Fruit fly (Drosophila melanogaster) whole organism, embryonic: ENCODE results near the gene CG12589.

Experiments used
- ATbp ChIP-seq: fragments of 200-800 bp; sonication (Bioruptor generic); optimal IDR thresholded peaks from 2 replicates; lab custom pipeline; 2017; ENCODE audit warnings: missing biosample characterization, mild to moderate bottlenecking, missing genetic modification characterization, missing genetic modification reagents
- CG10209 ChIP-seq: fragments of 200-800 bp; sonication (Bioruptor generic); optimal IDR thresholded peaks from 3 replicates; lab custom pipeline; 2017; ENCODE audit warnings: missing biosample characterization, mild to moderate bottlenecking, missing genetic modification characterization, missing genetic modification reagents
- CG10274 ChIP-seq: fragments of 200-800 bp; sonication (Bioruptor generic); optimal IDR thresholded peaks from 3 replicates; lab custom pipeline; 2017; ENCODE audit warnings: missing biosample characterization, mild to moderate bottlenecking, missing genetic modification characterization
- CG10979 ChIP-seq: fragments of 200-800 bp; sonication (Bioruptor generic); optimal IDR thresholded peaks from 2 replicates; lab custom pipeline; 2018; ENCODE audit warnings: missing biosample characterization, mild to moderate bottlenecking, missing genetic modification characterization, moderate library complexity
- CG11247 ChIP-seq: fragments of 200-800 bp; sonication (Bioruptor generic); IDR thresholded peaks from 2 replicates; pipeline ENCODE4 v1.3.6; 2022; ENCODE audit warnings: missing biosample characterization, missing genetic modification characterization
- CG13123 ChIP-seq: fragments of 200-800 bp; sonication (Bioruptor generic); optimal IDR thresholded peaks from 2 replicates; lab custom pipeline; 2016; ENCODE audit warnings: missing biosample characterization, missing genetic modification characterization
- CG15269 ChIP-seq: fragments of 200-800 bp; sonication (Bioruptor generic); optimal IDR thresholded peaks from 2 replicates; lab custom pipeline; 2018; ENCODE audit warnings: missing biosample characterization, mild to moderate bottlenecking, missing genetic modification characterization, moderate library complexity
- CG17829 ChIP-seq: fragments of 200-800 bp; optimal IDR thresholded peaks from 2 replicates; lab custom pipeline; 2019; ENCODE audit warnings: missing biosample characterization, mild to moderate bottlenecking, missing genetic modification characterization, moderate library complexity
- CG30403 ChIP-seq: fragments of 200-800 bp; sonication (Bioruptor generic); optimal IDR thresholded peaks from 3 replicates; lab custom pipeline; 2016; ENCODE audit warnings: missing biosample characterization, missing genetic modification characterization
- CG31388 ChIP-seq: fragments of 200-800 bp; sonication (Bioruptor generic); optimal IDR thresholded peaks from 2 replicates; lab custom pipeline; 2016; ENCODE audit warnings: missing biosample characterization, missing genetic modification characterization
- CG3163 ChIP-seq: fragments of 200-800 bp; sonication (Bioruptor generic); optimal IDR thresholded peaks from 3 replicates; lab custom pipeline; 2016; ENCODE audit warnings: missing biosample characterization, missing genetic modification characterization
- CG42726 ChIP-seq: fragments of 200-800 bp; sonication (Bioruptor generic); IDR thresholded peaks from 2 replicates; pipeline ENCODE4 v1.3.6; 2022; ENCODE audit warnings: missing biosample characterization, missing genetic modification characterization; ENCODE audit not compliant: partially characterized antibody
- CG4328 ChIP-seq: fragments of 200-800 bp; sonication (Bioruptor generic); optimal IDR thresholded peaks from 3 replicates; lab custom pipeline; 2017; ENCODE audit warnings: missing biosample characterization, missing genetic modification reagents, missing genetic modification characterization
- CG4820 ChIP-seq: fragments of 200-800 bp; sonication (Bioruptor generic); optimal IDR thresholded peaks from 3 replicates; lab custom pipeline; 2016; ENCODE audit warnings: missing biosample characterization, missing genetic modification characterization
- CG7839 ChIP-seq: fragments of 200-800 bp; sonication (Bioruptor generic); optimal IDR thresholded peaks from 3 replicates; lab custom pipeline; 2018; ENCODE audit warnings: missing biosample characterization, mild to moderate bottlenecking, missing genetic modification characterization, moderate library complexity
- CG8478 ChIP-seq: fragments of >200 bp; optimal IDR thresholded peaks from 2 replicates; lab custom pipeline; 2018
- CG8765 ChIP-seq: fragments of 200-800 bp; sonication (Bioruptor generic); IDR thresholded peaks from 2 replicates; pipeline ENCODE4 v1.3.6; 2022; ENCODE audit warnings: missing biosample characterization, missing genetic modification characterization
- CG9215 ChIP-seq: fragments of 200-800 bp; sonication (Bioruptor generic); IDR thresholded peaks from 2 replicates; pipeline ENCODE4 v1.3.6; 2022; ENCODE audit warnings: missing biosample characterization, missing genetic modification characterization
- CG9876 ChIP-seq: fragments of 200-800 bp; sonication (Bioruptor generic); optimal IDR thresholded peaks from 2 replicates; lab custom pipeline; 2016; ENCODE audit warnings: missing biosample characterization, missing genetic modification characterization
- D19B ChIP-seq: fragments of 200-800 bp; sonication (Bioruptor generic); optimal IDR thresholded peaks from 2 replicates; lab custom pipeline; 2017; ENCODE audit warnings: missing biosample characterization, mild to moderate bottlenecking, missing genetic modification characterization
- Doc2 ChIP-seq: fragments of 200-800 bp; sonication (Bioruptor generic); IDR thresholded peaks from 2 replicates; pipeline ENCODE4 v1.3.6; 2022; ENCODE audit warnings: missing biosample characterization, missing genetic modification characterization
- Fer1 ChIP-seq: fragments of 200-800 bp; sonication (Bioruptor generic); optimal IDR thresholded peaks from 2 replicates; lab custom pipeline; 2017; ENCODE audit warnings: missing biosample characterization, mild to moderate bottlenecking, missing genetic modification characterization
- H15 ChIP-seq: fragments of 200-800 bp; sonication (Bioruptor generic); IDR thresholded peaks from 3 replicates; pipeline ENCODE4 v1.3.6; 2022; ENCODE audit warnings: missing biosample characterization, missing genetic modification characterization
- Mes4 ChIP-seq: fragments of 200-800 bp; sonication (Bioruptor generic); optimal IDR thresholded peaks from 2 replicates; lab custom pipeline; 2016; ENCODE audit warnings: missing biosample characterization, missing genetic modification characterization
- Neu2 ChIP-seq: fragments of 200-800 bp; sonication (Bioruptor generic); optimal IDR thresholded peaks from 3 replicates; lab custom pipeline; 2016; ENCODE audit warnings: missing biosample characterization, missing genetic modification characterization, borderline replicate concordance
- Oli ChIP-seq: fragments of 200-800 bp; sonication (Bioruptor generic); optimal IDR thresholded peaks from 2 replicates; lab custom pipeline; 2018; ENCODE audit warnings: missing biosample characterization, mild to moderate bottlenecking, missing genetic modification characterization, moderate library complexity
- Scr ChIP-seq: fragments of 200-800 bp; sonication (Bioruptor generic); IDR thresholded peaks from 2 replicates; pipeline ENCODE4 v1.3.6; 2022; ENCODE audit warnings: missing biosample characterization, missing genetic modification characterization; ENCODE audit not compliant: partially characterized antibody
- Six4 ChIP-seq: fragments of 200-800 bp; sonication (Bioruptor generic); optimal IDR thresholded peaks from 2 replicates; lab custom pipeline; 2016; ENCODE audit warnings: missing biosample characterization, missing genetic modification characterization
- Ssrp ChIP-seq: fragments of 200-800 bp; sonication (Bioruptor generic); optimal IDR thresholded peaks from 2 replicates; lab custom pipeline; 2018; ENCODE audit warnings: missing biosample characterization, mild to moderate bottlenecking, missing genetic modification characterization, moderate library complexity
- Usf ChIP-seq: fragments of 200-800 bp; sonication (Bioruptor generic); optimal IDR thresholded peaks from 2 replicates; lab custom pipeline; 2017; ENCODE audit warnings: missing genotype, missing biosample characterization, missing genetic modification characterization
- YL-1 ChIP-seq: fragments of 200-800 bp; sonication (Bioruptor generic); optimal IDR thresholded peaks from 3 replicates; lab custom pipeline; 2017; ENCODE audit warnings: missing biosample characterization, mild to moderate bottlenecking, missing genetic modification characterization
- ab ChIP-seq: fragments of 200-800 bp; sonication (Bioruptor generic); optimal IDR thresholded peaks from 2 replicates; lab custom pipeline; 2016; ENCODE audit warnings: missing biosample characterization, missing genetic modification characterization
- abd-A ChIP-seq: fragments of 200-800 bp; sonication (Bioruptor generic); optimal IDR thresholded peaks from 3 replicates; lab custom pipeline; 2019; ENCODE audit warnings: missing biosample characterization, mild to moderate bottlenecking, missing genetic modification characterization, moderate library complexity
- ac ChIP-seq: fragments of 200-800 bp; sonication (Bioruptor generic); optimal IDR thresholded peaks from 3 replicates; lab custom pipeline; 2017; ENCODE audit warnings: missing biosample characterization, mild to moderate bottlenecking, missing genetic modification characterization
- ap ChIP-seq: fragments of 200-800 bp; sonication (Bioruptor generic); IDR thresholded peaks from 2 replicates; pipeline ENCODE4 v1.3.6; 2022; ENCODE audit warnings: missing biosample characterization, missing genetic modification characterization
- ase ChIP-seq: fragments of 200-800 bp; sonication (Bioruptor generic); IDR thresholded peaks from 3 replicates; pipeline ENCODE4 v1.3.6; 2022; ENCODE audit warnings: missing biosample characterization, missing genetic modification characterization
- ash1 ChIP-seq: fragments of 200-800 bp; sonication (Bioruptor generic); optimal IDR thresholded peaks from 2 replicates; lab custom pipeline; 2018; ENCODE audit warnings: missing biosample characterization, mild to moderate bottlenecking, missing genetic modification characterization
- az2 ChIP-seq: fragments of 200-800 bp; sonication (Bioruptor generic); optimal IDR thresholded peaks from 3 replicates; lab custom pipeline; 2016; ENCODE audit warnings: missing biosample characterization, missing genetic modification characterization
- btn ChIP-seq: fragments of 200-800 bp; sonication (Bioruptor generic); optimal IDR thresholded peaks from 2 replicates; lab custom pipeline; 2016; ENCODE audit warnings: missing biosample characterization, missing genetic modification characterization
- caup ChIP-seq: fragments of 200-800 bp; sonication (Bioruptor generic); optimal IDR thresholded peaks from 3 replicates; lab custom pipeline; 2017; ENCODE audit warnings: missing biosample characterization, mild to moderate bottlenecking, missing genetic modification characterization, moderate library complexity; ENCODE audit not compliant: severe bottlenecking
- fd3F ChIP-seq: fragments of 200-800 bp; sonication (Bioruptor generic); optimal IDR thresholded peaks from 2 replicates; lab custom pipeline; 2018; ENCODE audit warnings: missing biosample characterization, mild to moderate bottlenecking, missing genetic modification characterization, moderate library complexity
- hbn ChIP-seq: fragments of 200-800 bp; sonication (Bioruptor generic); IDR thresholded peaks from 2 replicates; pipeline ENCODE4 v1.3.6; 2022; ENCODE audit warnings: missing biosample characterization, missing genetic modification characterization; ENCODE audit not compliant: partially characterized antibody
- lmd ChIP-seq: fragments of 200-800 bp; sonication (Bioruptor generic); IDR thresholded peaks from 2 replicates; pipeline ENCODE4 v1.3.6; 2022; ENCODE audit warnings: missing biosample characterization, missing genetic modification characterization
- nerfin-1 ChIP-seq: fragments of 200-800 bp; sonication (Bioruptor generic); optimal IDR thresholded peaks from 3 replicates; lab custom pipeline; 2019; ENCODE audit warnings: missing biosample characterization, mild to moderate bottlenecking, missing genetic modification characterization, moderate library complexity
- onecut ChIP-seq: fragments of 200-800 bp; sonication (Bioruptor generic); IDR thresholded peaks from 2 replicates; pipeline ENCODE4 v1.3.6; 2022; ENCODE audit warnings: missing biosample characterization, missing genetic modification characterization
- p53 ChIP-seq: fragments of 200-800 bp; sonication (Bioruptor generic); optimal IDR thresholded peaks from 2 replicates; lab custom pipeline; 2016; ENCODE audit warnings: missing biosample characterization, missing genetic modification characterization
- psq ChIP-seq: fragments of 200-800 bp; sonication (Bioruptor generic); optimal IDR thresholded peaks from 2 replicates; lab custom pipeline; 2017; ENCODE audit warnings: missing biosample characterization, missing genetic modification characterization
- shn ChIP-seq: fragments of 200-800 bp; sonication (Bioruptor generic); optimal IDR thresholded peaks from 3 replicates; lab custom pipeline; 2016; ENCODE audit warnings: missing biosample characterization, missing genetic modification characterization
- sima ChIP-seq: fragments of 200-800 bp; sonication (Bioruptor generic); optimal IDR thresholded peaks from 2 replicates; lab custom pipeline; 2016; ENCODE audit warnings: missing biosample characterization, missing genetic modification characterization
- so ChIP-seq: fragments of 200-800 bp; sonication (Bioruptor generic); IDR thresholded peaks from 3 replicates; pipeline ENCODE4 v1.3.6; 2022; ENCODE audit warnings: missing biosample characterization, missing genetic modification characterization
- tup ChIP-seq: fragments of 200-800 bp; sonication (Bioruptor generic); optimal IDR thresholded peaks from 2 replicates; lab custom pipeline; 2016; ENCODE audit warnings: missing biosample characterization, mild to moderate bottlenecking, missing genetic modification characterization, moderate library complexity
- zfh1 ChIP-seq: fragments of 200-800 bp; sonication (Bioruptor generic); IDR thresholded peaks from 3 replicates; pipeline ENCODE4 v1.3.6; 2022; ENCODE audit warnings: missing biosample characterization, missing genetic modification characterization

Gene CG12589

DNA sequence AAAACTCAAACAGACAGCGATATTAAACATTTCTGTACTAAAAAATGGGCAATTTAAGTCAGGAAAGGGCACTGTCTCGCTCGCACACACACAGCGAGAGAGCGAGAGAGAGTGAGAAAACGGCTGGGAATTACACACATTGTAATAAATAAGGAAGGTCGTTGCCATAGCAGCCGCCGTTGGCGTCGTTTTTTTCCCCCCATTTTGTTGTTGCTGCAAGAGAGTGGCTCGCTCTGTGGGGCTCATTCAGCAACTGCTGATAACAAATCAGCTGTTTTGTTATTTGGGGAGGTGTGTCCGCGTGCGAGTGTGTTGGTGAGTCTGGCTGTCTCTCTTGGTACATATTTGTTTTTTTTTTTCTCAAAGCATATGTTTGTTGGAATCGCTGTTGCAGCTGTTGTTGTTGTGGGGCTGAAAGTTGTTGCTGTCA lies 50.9 kb downstream of the CG12589 start (continued):
- TF ChIP-seq onecut (GFP tag; lab: Robert Waterston, UW), result peak; percentile 54
- TF ChIP-seq CG4328 (GFP tag; lab: Kevin White, UChicago), result no peak
- no peak for TF ChIP-seq CG17829 (tag; lab: Kevin White, UChicago)
- no peak for TF ChIP-seq Oli (tag; lab: Kevin White, UChicago)
- TF ChIP-seq p53, result peak; percentile 14
- peak; percentile 40 for TF ChIP-seq ash1 (GFP tag; lab: Kevin White, UChicago)
- peak; percentile 29 for TF ChIP-seq CG10209 (GFP tag; lab: Kevin White, UChicago)
- no peak for TF ChIP-seq Ssrp (tag; lab: Kevin White, UChicago)
- TF ChIP-seq lmd (GFP tag; lab: Robert Waterston, UW), result no peak
- peak; percentile 70 for TF ChIP-seq caup (GFP tag; lab: Kevin White, UChicago)
- TF ChIP-seq Neu2 (GFP tag; lab: Kevin White, UChicago), result no peak
- TF ChIP-seq CG13123 (GFP tag; lab: Kevin White, UChicago), result peak; percentile 59
- TF ChIP-seq fd3F (GFP tag; lab: Kevin White, UChicago), result no peak
- TF ChIP-seq btn (GFP tag; lab: Kevin White, UChicago), result no peak
- TF ChIP-seq CG30403 (GFP tag; lab: Kevin White, UChicago), result no peak
- TF ChIP-seq az2 (GFP tag; lab: Kevin White, UChicago), result no peak
- TF ChIP-seq sima (GFP tag; lab: Kevin White, UChicago), result no peak
- TF ChIP-seq CG15269 (tag; lab: Kevin White, UChicago), result peak; percentile 54
- no peak for TF ChIP-seq CG8765 (GFP tag; lab: Robert Waterston, UW)
- no peak for TF ChIP-seq CG4820 (GFP tag; lab: Kevin White, UChicago)
- TF ChIP-seq Doc2, result no peak
- peak; percentile 74 for TF ChIP-seq ATbp (GFP tag; lab: Kevin White, UChicago)
- TF ChIP-seq zfh1 (GFP tag; lab: Robert Waterston, UW), result no peak
- TF ChIP-seq CG31388 (GFP tag; lab: Kevin White, UChicago), result no peak
- no peak for TF ChIP-seq Six4 (GFP tag; lab: Kevin White, UChicago)
- peak; percentile 24 for TF ChIP-seq Mes4 (GFP tag; lab: Kevin White, UChicago)
- TF ChIP-seq H15 (GFP tag; lab: Robert Waterston, UW), result no peak
- no peak for TF ChIP-seq Usf
- peak; percentile 26 for TF ChIP-seq CG3163
- no peak for TF ChIP-seq CG11247 (GFP tag; lab: Robert Waterston, UW)
- no peak for TF ChIP-seq CG9876
- no peak for TF ChIP-seq so (GFP tag; lab: Robert Waterston, UW)
- TF ChIP-seq ac (GFP tag; lab: Kevin White, UChicago), result peak; percentile 76
- TF ChIP-seq CG7839 (tag; lab: Kevin White, UChicago), result no peak
- peak; percentile 99 for TF ChIP-seq abd-A (tag; lab: Kevin White, UChicago)
- no peak for TF ChIP-seq CG10274 (GFP tag; lab: Kevin White, UChicago)
- no peak for TF ChIP-seq ap (GFP tag; lab: Robert Waterston, UW)
- no peak for TF ChIP-seq psq (GFP tag; lab: Kevin White, UChicago)
- no peak for TF ChIP-seq D19B (GFP tag; lab: Kevin White, UChicago)
- TF ChIP-seq CG42726 (GFP tag; lab: Robert Waterston, UW), result no peak
- no peak for TF ChIP-seq tup (GFP tag; lab: Kevin White, UChicago)
- TF ChIP-seq hbn (GFP tag; lab: Robert Waterston, UW), result no peak
- peak; percentile 76 for TF ChIP-seq Fer1 (GFP tag; lab: Kevin White, UChicago)
- TF ChIP-seq CG8478 (lab: Kevin White, UChicago), result no peak
- TF ChIP-seq CG9215 (GFP tag; lab: Robert Waterston, UW), result no peak
- peak; percentile 6 for TF ChIP-seq YL-1 (GFP tag; lab: Kevin White, UChicago)
- TF ChIP-seq ab (GFP tag; lab: Kevin White, UChicago), result no peak
- TF ChIP-seq shn (GFP tag; lab: Kevin White, UChicago), result no peak
- no peak for TF ChIP-seq CG10979 (tag; lab: Kevin White, UChicago)
- TF ChIP-seq ase (GFP tag; lab: Robert Waterston, UW), result no peak
- TF ChIP-seq nerfin-1, result peak; percentile 65
- TF ChIP-seq Scr (GFP tag; lab: Robert Waterston, UW), result no peak
